Fruit fly (Drosophila melanogaster) whole organism, embryonic: ENCODE results near the gene Aprt.

Experiments used
- ATbp ChIP-seq: fragments of 200-800 bp; sonication (Bioruptor generic); optimal IDR thresholded peaks from 2 replicates; lab custom pipeline; 2017; ENCODE audit warnings: missing biosample characterization, mild to moderate bottlenecking, missing genetic modification characterization, missing genetic modification reagents
- Ada2b ChIP-seq: fragments of 200-800 bp; sonication (Bioruptor generic); IDR thresholded peaks from 2 replicates; pipeline ENCODE4 v1.3.6; 2022; ENCODE audit warnings: missing biosample characterization, missing genetic modification characterization
- Atf6 ChIP-seq: fragments of 200-800 bp; sonication (Bioruptor generic); IDR thresholded peaks from 2 replicates; pipeline ENCODE4 v1.3.6; 2022; ENCODE audit warnings: missing biosample characterization, missing genetic modification characterization
- Bteb2 ChIP-seq: fragments of 200-800 bp; sonication (Bioruptor generic); optimal IDR thresholded peaks from 2 replicates; lab custom pipeline; 2016; ENCODE audit warnings: missing biosample characterization, missing genetic modification characterization
- CG10274 ChIP-seq: fragments of 200-800 bp; sonication (Bioruptor generic); optimal IDR thresholded peaks from 3 replicates; lab custom pipeline; 2017; ENCODE audit warnings: missing biosample characterization, mild to moderate bottlenecking, missing genetic modification characterization
- CG11247 ChIP-seq: fragments of 200-800 bp; sonication (Bioruptor generic); IDR thresholded peaks from 2 replicates; pipeline ENCODE4 v1.3.6; 2022; ENCODE audit warnings: missing biosample characterization, missing genetic modification characterization
- CG12071 ChIP-seq: fragments of 200-800 bp; sonication (Bioruptor generic); optimal IDR thresholded peaks from 3 replicates; lab custom pipeline; 2018; ENCODE audit warnings: missing biosample characterization, mild to moderate bottlenecking, missing genetic modification characterization
- CG14050 ChIP-seq: fragments of 200-800 bp; sonication (Bioruptor generic); IDR thresholded peaks from 3 replicates; pipeline ENCODE4 v1.3.6; 2022; ENCODE audit warnings: missing biosample characterization, missing genetic modification characterization
- CG1647 ChIP-seq: fragments of 200-800 bp; sonication (Bioruptor generic); optimal IDR thresholded peaks from 3 replicates; lab custom pipeline; 2016; ENCODE audit warnings: missing biosample characterization, missing genetic modification characterization
- CG18011 ChIP-seq: fragments of 200-800 bp; sonication (Bioruptor generic); optimal IDR thresholded peaks from 2 replicates; lab custom pipeline; 2017; ENCODE audit warnings: missing biosample characterization, missing genetic modification characterization, mild to moderate bottlenecking, moderate library complexity, missing genotype
- CG2199 ChIP-seq: fragments of 200-800 bp; sonication (Bioruptor generic); IDR thresholded peaks from 3 replicates; pipeline ENCODE4 v1.3.6; 2022; ENCODE audit warnings: missing biosample characterization, missing genetic modification characterization
- CG31224 ChIP-seq: fragments of 200-800 bp; sonication (Bioruptor generic); IDR thresholded peaks from 2 replicates; pipeline ENCODE4 v1.3.6; 2022; ENCODE audit warnings: missing biosample characterization, missing genetic modification characterization
- CG3163 ChIP-seq: fragments of 200-800 bp; sonication (Bioruptor generic); optimal IDR thresholded peaks from 3 replicates; lab custom pipeline; 2016; ENCODE audit warnings: missing biosample characterization, missing genetic modification characterization
- CG33213 ChIP-seq: fragments of 200-800 bp; sonication (Bioruptor generic); optimal IDR thresholded peaks from 3 replicates; lab custom pipeline; 2016; ENCODE audit warnings: missing biosample characterization, missing genetic modification characterization
- CG34224 ChIP-seq: fragments of 200-800 bp; sonication (Bioruptor generic); IDR thresholded peaks from 3 replicates; pipeline ENCODE4 v1.3.6; 2022; ENCODE audit warnings: missing biosample characterization, missing genetic modification characterization; ENCODE audit not compliant: partially characterized antibody
- CG4282 ChIP-seq: fragments of 200-800 bp; sonication (Bioruptor generic); optimal IDR thresholded peaks from 2 replicates; lab custom pipeline; 2016; ENCODE audit warnings: missing biosample characterization, missing genetic modification characterization
- CG4360 ChIP-seq: fragments of 200-800 bp; sonication (Bioruptor generic); IDR thresholded peaks from 2 replicates; pipeline ENCODE4 v1.3.6; 2022; ENCODE audit warnings: missing biosample characterization, missing genetic modification characterization
- CG43689 ChIP-seq: fragments of 200-800 bp; sonication (Bioruptor generic); IDR thresholded peaks from 2 replicates; pipeline ENCODE4 v1.3.6; 2022; ENCODE audit warnings: missing biosample characterization, missing genetic modification characterization
- CG4820 ChIP-seq: fragments of 200-800 bp; sonication (Bioruptor generic); optimal IDR thresholded peaks from 3 replicates; lab custom pipeline; 2016; ENCODE audit warnings: missing biosample characterization, missing genetic modification characterization
- CG5953 ChIP-seq: fragments of 200-800 bp; sonication (Bioruptor generic); IDR thresholded peaks from 2 replicates; pipeline ENCODE4 v1.3.6; 2022; ENCODE audit warnings: missing biosample characterization, missing genetic modification characterization
- CG7987 ChIP-seq: fragments of 200-800 bp; sonication (Bioruptor generic); optimal IDR thresholded peaks from 2 replicates; lab custom pipeline; 2018; ENCODE audit warnings: missing biosample characterization, mild to moderate bottlenecking, missing genetic modification characterization, moderate library complexity
- CG8388 ChIP-seq: fragments of 200-800 bp; sonication (Bioruptor generic); optimal IDR thresholded peaks from 2 replicates; lab custom pipeline; 2019; ENCODE audit warnings: missing biosample characterization, mild to moderate bottlenecking, missing genetic modification characterization, moderate library complexity
- CTCF ChIP-seq: fragments of 200-800 bp; sonication (Bioruptor generic); optimal IDR thresholded peaks from 2 replicates; lab custom pipeline; 2017; ENCODE audit warnings: missing biosample characterization, mild to moderate bottlenecking, missing genetic modification characterization, moderate library complexity
- D19B ChIP-seq: fragments of 200-800 bp; sonication (Bioruptor generic); optimal IDR thresholded peaks from 2 replicates; lab custom pipeline; 2017; ENCODE audit warnings: missing biosample characterization, mild to moderate bottlenecking, missing genetic modification characterization
- Doc3 ChIP-seq: fragments of 200-800 bp; sonication (Bioruptor generic); IDR thresholded peaks from 3 replicates; pipeline ENCODE4 v1.3.6; 2022; ENCODE audit warnings: missing biosample characterization, missing genetic modification characterization; ENCODE audit not compliant: partially characterized antibody
- E2f2 ChIP-seq: fragments of 200-800 bp; sonication (Bioruptor generic); IDR thresholded peaks from 2 replicates; pipeline ENCODE4 v1.3.6; 2022; ENCODE audit warnings: missing biosample characterization, missing genetic modification characterization
- Hand ChIP-seq: fragments of 200-800 bp; sonication (Bioruptor generic); optimal IDR thresholded peaks from 2 replicates; lab custom pipeline; 2017; ENCODE audit warnings: mild to moderate bottlenecking, missing biosample characterization, missing genetic modification reagents, missing genetic modification characterization
- HmgZ ChIP-seq: fragments of 200-800 bp; sonication (Bioruptor generic); optimal IDR thresholded peaks from 2 replicates; lab custom pipeline; 2018; ENCODE audit warnings: missing biosample characterization, mild to moderate bottlenecking, missing genetic modification characterization
- Hmr ChIP-seq: fragments of 200-800 bp; sonication (Bioruptor generic); optimal IDR thresholded peaks from 3 replicates; lab custom pipeline; 2017; ENCODE audit warnings: mild to moderate bottlenecking, missing biosample characterization, missing genetic modification reagents, missing genetic modification characterization
- MBD-R2 ChIP-seq: fragments of 200-800 bp; sonication (Bioruptor generic); IDR thresholded peaks from 2 replicates; pipeline ENCODE4 v1.3.6; 2022; ENCODE audit warnings: missing biosample characterization, missing genetic modification characterization
- Mrtf ChIP-seq: fragments of 200-800 bp; sonication (Bioruptor generic); IDR thresholded peaks from 3 replicates; pipeline ENCODE4 v1.3.6; 2022; ENCODE audit warnings: missing biosample characterization, missing genetic modification characterization
- Sox100B ChIP-seq: fragments of 200-800 bp; sonication (Bioruptor generic); optimal IDR thresholded peaks from 3 replicates; lab custom pipeline; 2018; ENCODE audit warnings: missing biosample characterization, mild to moderate bottlenecking, missing genetic modification characterization
- Sry-β ChIP-seq: fragments of 200-800 bp; sonication (Bioruptor generic); optimal IDR thresholded peaks from 2 replicates; lab custom pipeline; 2018; ENCODE audit warnings: missing biosample characterization, mild to moderate bottlenecking, missing genetic modification characterization, moderate library complexity
- TFAM ChIP-seq: fragments of 200-800 bp; sonication (Bioruptor generic); optimal IDR thresholded peaks from 2 replicates; lab custom pipeline; 2017; ENCODE audit warnings: missing biosample characterization, missing genetic modification characterization, inconsistent platforms
- Taf1 ChIP-seq: fragments of 200-800 bp; sonication (Bioruptor generic); IDR thresholded peaks from 2 replicates; pipeline ENCODE4 v1.3.6; 2022; ENCODE audit warnings: missing biosample characterization, missing genetic modification characterization
- cato ChIP-seq: fragments of 200-800 bp; sonication (Bioruptor generic); optimal IDR thresholded peaks from 2 replicates; lab custom pipeline; 2016; ENCODE audit warnings: missing biosample characterization, missing genetic modification characterization, borderline replicate concordance
- caup ChIP-seq: fragments of 200-800 bp; sonication (Bioruptor generic); optimal IDR thresholded peaks from 3 replicates; lab custom pipeline; 2017; ENCODE audit warnings: missing biosample characterization, mild to moderate bottlenecking, missing genetic modification characterization, moderate library complexity; ENCODE audit not compliant: severe bottlenecking
- chif ChIP-seq, 2 experiments: fragments of 200-800 bp; sonication (Bioruptor generic); optimal IDR thresholded peaks; 3 replicates each; lab custom pipeline; 2016; ENCODE audit warnings: missing biosample characterization in 2 of 2, missing genetic modification characterization in 2 of 2
- crc ChIP-seq: fragments of 200-800 bp; sonication (Bioruptor generic); optimal IDR thresholded peaks from 2 replicates; lab custom pipeline; 2016; ENCODE audit warnings: missing biosample characterization, missing genetic modification characterization
- da ChIP-seq: fragments of 200-800 bp; sonication (Bioruptor generic); optimal IDR thresholded peaks from 2 replicates; lab custom pipeline; 2016; ENCODE audit warnings: missing biosample characterization, missing genetic modification characterization
- gem ChIP-seq: fragments of 200-800 bp; sonication (Bioruptor generic); optimal IDR thresholded peaks from 2 replicates; lab custom pipeline; 2019; ENCODE audit warnings: missing biosample characterization, mild to moderate bottlenecking, missing genetic modification characterization, moderate library complexity
- jigr1 ChIP-seq: fragments of 200-800 bp; sonication (Bioruptor generic); IDR thresholded peaks from 3 replicates; pipeline ENCODE4 v1.3.6; 2022; ENCODE audit warnings: missing biosample characterization, missing genetic modification characterization
- lmd ChIP-seq: fragments of 200-800 bp; sonication (Bioruptor generic); IDR thresholded peaks from 2 replicates; pipeline ENCODE4 v1.3.6; 2022; ENCODE audit warnings: missing biosample characterization, missing genetic modification characterization
- mld ChIP-seq: fragments of 200-800 bp; sonication (Bioruptor generic); IDR thresholded peaks from 3 replicates; pipeline ENCODE4 v1.3.6; 2022; ENCODE audit warnings: missing biosample characterization, missing genetic modification characterization; ENCODE audit not compliant: partially characterized antibody
- nerfin-2 ChIP-seq: fragments of 200-800 bp; sonication (Bioruptor generic); IDR thresholded peaks from 2 replicates; pipeline ENCODE4 v1.3.6; 2022; ENCODE audit warnings: missing biosample characterization, missing genetic modification characterization; ENCODE audit not compliant: partially characterized antibody
- odd ChIP-seq: fragments of 200-800 bp; sonication (Bioruptor generic); optimal IDR thresholded peaks from 2 replicates; lab custom pipeline; 2017; ENCODE audit warnings: missing biosample characterization, mild to moderate bottlenecking, missing genetic modification characterization
- phol ChIP-seq: fragments of 200-800 bp; sonication (Bioruptor generic); optimal IDR thresholded peaks from 3 replicates; lab custom pipeline; 2018; ENCODE audit warnings: missing biosample characterization, mild to moderate bottlenecking, missing genetic modification characterization, moderate library complexity
- seq ChIP-seq: fragments of 200-800 bp; sonication (Bioruptor generic); IDR thresholded peaks from 2 replicates; pipeline ENCODE4 v1.3.6; 2022; ENCODE audit warnings: missing biosample characterization, missing genetic modification characterization
- trem ChIP-seq: fragments of 200-800 bp; optimal IDR thresholded peaks from 3 replicates; lab custom pipeline; 2019; ENCODE audit warnings: missing biosample characterization, mild to moderate bottlenecking, missing genetic modification characterization, moderate library complexity
- unc-4 ChIP-seq: fragments of 200-800 bp; sonication (Bioruptor generic); IDR thresholded peaks from 2 replicates; pipeline ENCODE4 v1.3.6; 2022; ENCODE audit warnings: missing biosample characterization, missing genetic modification characterization; ENCODE audit not compliant: partially characterized antibody

Aprt gene

DNA sequence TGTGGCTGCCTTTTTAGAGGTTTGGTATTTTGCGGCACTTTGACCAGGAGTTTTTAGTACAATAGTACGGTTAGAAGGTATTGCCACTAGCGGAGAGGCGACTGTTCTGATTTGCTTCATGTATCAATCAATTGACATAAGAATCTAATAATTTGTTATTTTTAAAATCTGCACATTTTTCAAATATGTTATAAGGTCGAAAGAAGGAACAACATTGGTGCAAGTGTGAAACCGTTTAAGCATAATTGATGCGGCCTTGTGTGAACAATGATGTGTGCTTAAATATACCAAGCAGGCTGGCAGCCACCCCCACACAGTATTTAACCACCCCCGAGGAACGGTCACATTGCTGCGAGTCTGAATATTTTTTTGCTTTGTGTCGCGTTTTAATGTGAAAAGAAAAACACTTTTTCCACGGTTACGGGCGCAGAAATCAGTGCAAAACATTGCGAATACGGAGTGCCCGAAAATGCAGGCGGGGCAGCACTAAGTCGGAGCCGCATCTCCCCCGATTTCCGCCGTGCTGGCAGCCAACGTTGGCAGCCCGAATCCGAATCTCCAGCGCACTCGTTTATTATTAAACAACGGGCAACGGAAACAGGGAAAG lies 19.6 kb downstream of the Aprt start, which contains the start of the genes HBS1 and CG12025 (continued):
- TF ChIP-seq caup (peak; percentile 36), chif (GFP tag; optimal IDR thresholded peaks at IDR 0.05; lab: Kevin White, UChicago) (peak; percentile 32 to 65), Atf6 (GFP tag; lab: Robert Waterston, UW) (peak; percentile 59), Hmr (GFP tag; lab: Kevin White, UChicago) (peak; percentile 53), da (GFP tag; lab: Kevin White, UChicago) (no peak), Ada2b (GFP tag; lab: Robert Waterston, UW) (0 out of 2 replicates have a peak, but pooled peaks have one; percentile 41), gem (no peak), Mrtf (GFP tag; lab: Robert Waterston, UW) (0 out of 3 replicates have a peak, but pooled peaks have one; percentile 44), CTCF (GFP tag; lab: Kevin White, UChicago) (no peak), CG3163 (GFP tag; lab: Kevin White, UChicago) (no peak), crc (no peak), Hand (GFP tag; lab: Kevin White, UChicago) (no peak), TFAM (GFP tag; lab: Kevin White, UChicago) (no peak), CG14050 (GFP tag; lab: Robert Waterston, UW) (no peak), jigr1 (no peak), odd (GFP tag; lab: Kevin White, UChicago) (no peak), mld (GFP tag; lab: Robert Waterston, UW) (no peak), Doc3 (no peak), CG4282 (no peak), CG34224 (GFP tag; lab: Robert Waterston, UW) (no peak), CG18011 (no peak), Taf1 (GFP tag; lab: Robert Waterston, UW) (0 out of 2 replicates have a peak, but pooled peaks have one; percentile 23), lmd (GFP tag; lab: Robert Waterston, UW) (peak; percentile 69), CG31224 (no peak), trem (tag; lab: Kevin White, UChicago) (peak; percentile 74), E2f2 (peak; percentile 36; the same call in 1 of the 2 replicates), Sry-β (GFP tag; lab: Kevin White, UChicago) (no peak), unc-4 (GFP tag; lab: Robert Waterston, UW) (no peak), ATbp (GFP tag; lab: Kevin White, UChicago) (no peak), CG2199 (GFP tag; lab: Robert Waterston, UW) (no peak), HmgZ (tag; lab: Kevin White, UChicago) (peak; percentile 71), CG7987 (no peak), CG12071 (GFP tag; lab: Kevin White, UChicago) (no peak), CG4360 (GFP tag; lab: Robert Waterston, UW) (no peak), Bteb2 (GFP tag; lab: Kevin White, UChicago) (peak; percentile 54), cato (GFP tag; lab: Kevin White, UChicago) (no peak), MBD-R2 (GFP tag; lab: Robert Waterston, UW) (peak; percentile 72), CG4820 (peak; percentile 40), CG11247 (GFP tag; lab: Robert Waterston, UW) (peak; percentile 49; the same call in 1 of the 2 replicates), CG43689 (no peak), seq (GFP tag; lab: Robert Waterston, UW) (no peak), D19B (GFP tag; lab: Kevin White, UChicago) (peak; percentile 28), nerfin-2 (GFP tag; lab: Robert Waterston, UW) (no peak), CG33213 (peak; percentile 58), phol (tag; lab: Kevin White, UChicago) (peak; percentile 80), CG5953 (GFP tag; lab: Robert Waterston, UW) (no peak), CG8388 (GFP tag; lab: Kevin White, UChicago) (peak; percentile 38), Sox100B (GFP tag; lab: Kevin White, UChicago) (no peak), CG1647 (GFP tag; lab: Kevin White, UChicago) (peak; percentile 41), CG10274 (GFP tag; lab: Kevin White, UChicago) (no peak)
